Fruit fly (Drosophila melanogaster) whole organism, embryonic: Measurements from ENCODE around the gene cbt.

Experiments used
- Adf1 ChIP-seq: fragments of 200-800 bp; sonication (Bioruptor generic); IDR thresholded peaks from 2 replicates; pipeline ENCODE4 v1.3.6; 2022; ENCODE audit warnings: missing biosample characterization, missing genetic modification characterization
- Bgb ChIP-seq: fragments of 200-800 bp; sonication (Bioruptor generic); IDR thresholded peaks from 2 replicates; pipeline ENCODE4 v1.3.6; 2022; ENCODE audit warnings: missing biosample characterization, missing genetic modification characterization; ENCODE audit not compliant: partially characterized antibody
- CG10366 ChIP-seq: fragments of 200-800 bp; sonication (Bioruptor generic); IDR thresholded peaks from 2 replicates; pipeline ENCODE4 v1.3.6; 2022; ENCODE audit warnings: missing biosample characterization, missing genetic modification characterization
- CG10565 ChIP-seq: fragments of 200-800 bp; sonication (Bioruptor generic); optimal IDR thresholded peaks from 3 replicates; lab custom pipeline; 2016; ENCODE audit warnings: missing biosample characterization, mild to moderate bottlenecking, missing genetic modification characterization
- CG11695 ChIP-seq: fragments of 200-800 bp; sonication (Bioruptor generic); IDR thresholded peaks from 3 replicates; pipeline ENCODE4 v1.3.6; 2022; ENCODE audit warnings: missing biosample characterization, missing genetic modification characterization
- CG12236 ChIP-seq: fragments of 200-800 bp; sonication (Bioruptor generic); optimal IDR thresholded peaks from 2 replicates; lab custom pipeline; 2016; ENCODE audit warnings: missing biosample characterization, missing genetic modification characterization
- CG12391 ChIP-seq: fragments of 200-800 bp; sonication (Bioruptor generic); optimal IDR thresholded peaks from 3 replicates; lab custom pipeline; 2018; ENCODE audit warnings: missing biosample characterization, mild to moderate bottlenecking, missing genetic modification characterization, moderate library complexity
- CG12942 ChIP-seq: fragments of 200-800 bp; sonication (Bioruptor generic); optimal IDR thresholded peaks from 3 replicates; lab custom pipeline; 2016; ENCODE audit warnings: missing biosample characterization, missing genetic modification characterization
- CG16813 ChIP-seq: fragments of 200-800 bp; sonication (Bioruptor generic); IDR thresholded peaks from 3 replicates; pipeline ENCODE4 v1.3.6; 2022; ENCODE audit warnings: missing biosample characterization, missing genetic modification characterization; ENCODE audit not compliant: partially characterized antibody
- CG17385 ChIP-seq: fragments of 200-800 bp; sonication (Bioruptor generic); optimal IDR thresholded peaks from 3 replicates; lab custom pipeline; 2018; ENCODE audit warnings: missing biosample characterization, mild to moderate bottlenecking, missing genetic modification characterization
- CG17568 ChIP-seq: fragments of 200-800 bp; sonication (Bioruptor generic); optimal IDR thresholded peaks from 2 replicates; lab custom pipeline; 2018; ENCODE audit warnings: missing biosample characterization, mild to moderate bottlenecking, missing genetic modification characterization, moderate library complexity
- CG17912 ChIP-seq: fragments of 200-800 bp; sonication (Bioruptor generic); optimal IDR thresholded peaks from 2 replicates; lab custom pipeline; 2018; ENCODE audit warnings: missing biosample characterization, mild to moderate bottlenecking, missing genetic modification characterization
- CG2202 ChIP-seq: fragments of 200-800 bp; sonication (Bioruptor generic); optimal IDR thresholded peaks from 2 replicates; lab custom pipeline; 2018; ENCODE audit warnings: missing biosample characterization, mild to moderate bottlenecking, missing genetic modification characterization
- CG30020 ChIP-seq: fragments of 200-800 bp; optimal IDR thresholded peaks from 2 replicates; lab custom pipeline; 2019; ENCODE audit warnings: missing biosample characterization, mild to moderate bottlenecking, missing genetic modification characterization, moderate library complexity
- CG31388 ChIP-seq: fragments of 200-800 bp; sonication (Bioruptor generic); optimal IDR thresholded peaks from 2 replicates; lab custom pipeline; 2016; ENCODE audit warnings: missing biosample characterization, missing genetic modification characterization
- CG3163 ChIP-seq: fragments of 200-800 bp; sonication (Bioruptor generic); optimal IDR thresholded peaks from 3 replicates; lab custom pipeline; 2016; ENCODE audit warnings: missing biosample characterization, missing genetic modification characterization
- CG3407 ChIP-seq: fragments of 200-800 bp; sonication (Bioruptor generic); optimal IDR thresholded peaks from 2 replicates; lab custom pipeline; 2018; ENCODE audit warnings: missing biosample characterization, mild to moderate bottlenecking, missing genetic modification characterization
- CG34376 ChIP-seq: fragments of 200-800 bp; sonication (Bioruptor generic); optimal IDR thresholded peaks from 2 replicates; lab custom pipeline; 2018; ENCODE audit warnings: missing biosample characterization, mild to moderate bottlenecking, missing genetic modification characterization
- CG4820 ChIP-seq: fragments of 200-800 bp; sonication (Bioruptor generic); optimal IDR thresholded peaks from 3 replicates; lab custom pipeline; 2016; ENCODE audit warnings: missing biosample characterization, missing genetic modification characterization
- CG7271 ChIP-seq: fragments of 200-800 bp; sonication (Bioruptor generic); optimal IDR thresholded peaks from 2 replicates; lab custom pipeline; 2018; ENCODE audit warnings: missing biosample characterization, mild to moderate bottlenecking, missing genetic modification characterization, moderate library complexity
- CG8944 ChIP-seq: fragments of 200-800 bp; sonication (Bioruptor generic); optimal IDR thresholded peaks from 3 replicates; lab custom pipeline; 2016; ENCODE audit warnings: missing biosample characterization, missing genetic modification characterization
- CG9727 ChIP-seq: fragments of 200-800 bp; sonication (Bioruptor generic); optimal IDR thresholded peaks from 3 replicates; lab custom pipeline; 2017; ENCODE audit warnings: missing biosample characterization, mild to moderate bottlenecking, missing genetic modification characterization
- CHES-1-like ChIP-seq: fragments of 200-800 bp; sonication (Bioruptor generic); optimal IDR thresholded peaks from 2 replicates; lab custom pipeline; 2016; ENCODE audit warnings: missing biosample characterization, missing genetic modification characterization
- Hmx ChIP-seq: fragments of 200-800 bp; sonication (Bioruptor generic); optimal IDR thresholded peaks from 2 replicates; lab custom pipeline; 2016; ENCODE audit warnings: missing biosample characterization, missing genetic modification characterization
- MTF-1 ChIP-seq: fragments of 200-800 bp; sonication (Bioruptor generic); optimal IDR thresholded peaks from 2 replicates; lab custom pipeline; 2018; ENCODE audit warnings: missing biosample characterization, mild to moderate bottlenecking, missing genetic modification characterization, borderline replicate concordance
- Mad ChIP-seq: fragments of 200-800 bp; sonication (Bioruptor generic); optimal IDR thresholded peaks from 2 replicates; lab custom pipeline; 2016; ENCODE audit warnings: missing biosample characterization, missing genetic modification characterization
- Nf-YC ChIP-seq: fragments of 200-800 bp; optimal IDR thresholded peaks from 3 replicates; lab custom pipeline; 2019; ENCODE audit warnings: missing biosample characterization, mild to moderate bottlenecking, missing genetic modification characterization, moderate library complexity
- PHDP ChIP-seq: fragments of 200-800 bp; sonication (Bioruptor generic); optimal IDR thresholded peaks from 3 replicates; lab custom pipeline; 2018; ENCODE audit warnings: missing biosample characterization, mild to moderate bottlenecking, missing genetic modification characterization, moderate library complexity
- Scr ChIP-seq: fragments of 200-800 bp; sonication (Bioruptor generic); IDR thresholded peaks from 2 replicates; pipeline ENCODE4 v1.3.6; 2022; ENCODE audit warnings: missing biosample characterization, missing genetic modification characterization; ENCODE audit not compliant: partially characterized antibody
- Tbp ChIP-seq: fragments of >200 bp; optimal IDR thresholded peaks from 2 replicates; lab custom pipeline; 2018; ENCODE audit warnings: missing biosample characterization, missing genetic modification characterization
- aop ChIP-seq: fragments of 200-800 bp; sonication (Bioruptor generic); IDR thresholded peaks from 2 replicates; pipeline ENCODE4 v1.3.6; 2022; ENCODE audit warnings: missing biosample characterization, missing genetic modification characterization
- ap ChIP-seq: fragments of 200-800 bp; sonication (Bioruptor generic); IDR thresholded peaks from 2 replicates; pipeline ENCODE4 v1.3.6; 2022; ENCODE audit warnings: missing biosample characterization, missing genetic modification characterization
- croc ChIP-seq: fragments of 200-800 bp; sonication (Bioruptor generic); conservative IDR thresholded peaks from 3 replicates; pipeline ENCODE4 v1.3.6; 2022; ENCODE audit warnings: missing biosample characterization, missing genetic modification characterization
- dimm ChIP-seq: fragments of 200-800 bp; sonication (Bioruptor generic); IDR thresholded peaks from 2 replicates; pipeline ENCODE4 v1.3.6; 2022; ENCODE audit warnings: missing biosample characterization, missing genetic modification characterization
- dpn ChIP-seq, 2 experiments: fragments of 200-800 bp; sonication (Bioruptor generic); optimal IDR thresholded peaks; 3 replicates each; lab custom pipeline; 2016; ENCODE audit warnings: missing biosample characterization in 2 of 2, missing genetic modification characterization in 2 of 2
- gcm2 ChIP-seq: fragments of 200-800 bp; sonication (Bioruptor generic); optimal IDR thresholded peaks from 2 replicates; lab custom pipeline; 2016; ENCODE audit warnings: missing biosample characterization, missing genetic modification characterization
- gem ChIP-seq: fragments of 200-800 bp; sonication (Bioruptor generic); optimal IDR thresholded peaks from 2 replicates; lab custom pipeline; 2019; ENCODE audit warnings: missing biosample characterization, mild to moderate bottlenecking, missing genetic modification characterization, moderate library complexity
- gt ChIP-seq: fragments of 200-800 bp; sonication (Bioruptor generic); IDR thresholded peaks from 2 replicates; pipeline ENCODE4 v1.3.6; 2022; ENCODE audit warnings: missing biosample characterization, missing genetic modification characterization
- h ChIP-seq: fragments of >200 bp; optimal IDR thresholded peaks from 2 replicates; lab custom pipeline; 2017
- lola ChIP-seq, 3 experiments: fragments of >200 bp in 2 of 3; fragments of 200-800 bp in 1 of 3; sonication (Bioruptor generic) in 1 of 3; optimal IDR thresholded peaks; 2 replicates each; lab custom pipeline; 2017 to 2019; ENCODE audit warnings: missing biosample characterization in 3 of 3, missing genetic modification characterization in 3 of 3, mild to moderate bottlenecking in 1 of 3, moderate library complexity in 1 of 3
- pho ChIP-seq: fragments of 200-800 bp; sonication (Bioruptor generic); optimal IDR thresholded peaks from 2 replicates; lab custom pipeline; 2016; ENCODE audit warnings: missing biosample characterization, missing genetic modification characterization
- psq ChIP-seq: fragments of 200-800 bp; sonication (Bioruptor generic); optimal IDR thresholded peaks from 2 replicates; lab custom pipeline; 2017; ENCODE audit warnings: missing biosample characterization, missing genetic modification characterization
- pum ChIP-seq: fragments of 200-800 bp; sonication (Bioruptor generic); optimal IDR thresholded peaks from 2 replicates; lab custom pipeline; 2016; ENCODE audit warnings: missing biosample characterization, missing genetic modification characterization
- ranshi ChIP-seq: fragments of 200-800 bp; sonication (Bioruptor generic); IDR thresholded peaks from 2 replicates; pipeline ENCODE4 v1.3.6; 2022; ENCODE audit warnings: missing biosample characterization, missing genetic modification characterization
- tll ChIP-seq, 2 experiments: fragments of 200-800 bp in 1 of 2; fragments of >200 bp in 1 of 2; sonication (Bioruptor generic) in 1 of 2; optimal IDR thresholded peaks; 2 replicates each; lab custom pipeline; 2017 to 2019; ENCODE audit warnings: missing biosample characterization in 2 of 2, missing genetic modification characterization in 2 of 2, mild to moderate bottlenecking in 1 of 2, moderate library complexity in 1 of 2
- vfl ChIP-seq: fragments of 200-800 bp; sonication (Bioruptor generic); optimal IDR thresholded peaks from 2 replicates; lab custom pipeline; 2016; ENCODE audit warnings: missing biosample characterization, missing genetic modification characterization
- vnd ChIP-seq: fragments of 200-800 bp; sonication (Bioruptor generic); IDR thresholded peaks from 3 replicates; pipeline ENCODE4 v1.3.6; 2022; ENCODE audit warnings: missing biosample characterization, missing genetic modification characterization; ENCODE audit not compliant: partially characterized antibody
- wek ChIP-seq: fragments of 200-800 bp; sonication (Bioruptor generic); optimal IDR thresholded peaks from 3 replicates; lab custom pipeline; 2018; ENCODE audit warnings: missing biosample characterization, mild to moderate bottlenecking, missing genetic modification characterization, moderate library complexity
- zen2 ChIP-seq: fragments of 200-800 bp; sonication (Bioruptor generic); IDR thresholded peaks from 3 replicates; pipeline ENCODE4 v1.3.6; 2022; ENCODE audit warnings: missing biosample characterization, missing genetic modification characterization; ENCODE audit not compliant: partially characterized antibody

Gene cbt

dm6 chr2L:521940-522632 lies 42.6 kb upstream of the cbt start (continued):
- TF ChIP-seq Mad (GFP tag; lab: Kevin White, UChicago): peak; percentile 18
- TF ChIP-seq ap (GFP tag; lab: Robert Waterston, UW): peak; percentile 77
- no peak for TF ChIP-seq Tbp (GFP tag; lab: Kevin White, UChicago)
- no peak for TF ChIP-seq CG3163 (GFP tag; lab: Kevin White, UChicago)
- peak; percentile 43; the same call in 1 of the 2 replicates for TF ChIP-seq gt (GFP tag; lab: Robert Waterston, UW)
- peak; percentile 84 for TF ChIP-seq CG12391 (tag; lab: Kevin White, UChicago)
- no peak for TF ChIP-seq CG31388 (GFP tag; lab: Kevin White, UChicago)
- peak; percentile 68 for TF ChIP-seq MTF-1 (GFP tag; lab: Kevin White, UChicago)
- TF ChIP-seq zen2 (GFP tag; lab: Robert Waterston, UW): no peak
- TF ChIP-seq Scr (GFP tag; lab: Robert Waterston, UW): no peak
- TF ChIP-seq CG10366 (GFP tag; lab: Robert Waterston, UW): peak; percentile 71
- TF ChIP-seq pum: peak; percentile 46
- TF ChIP-seq PHDP (tag; lab: Kevin White, UChicago): peak; percentile 76
- TF ChIP-seq vfl (GFP tag; lab: Kevin White, UChicago): peak; percentile 20
- peak; percentile 41 for TF ChIP-seq CHES-1-like (GFP tag; lab: Kevin White, UChicago)
- peak; percentile 77 for TF ChIP-seq dimm (GFP tag; lab: Robert Waterston, UW)
- peak in 1 of 3 experiments; percentile 70 for TF ChIP-seq lola (GFP tag; optimal IDR thresholded peaks at IDR 0.05; lab: Kevin White, UChicago)
- TF ChIP-seq wek: peak; percentile 31
- TF ChIP-seq CG17912 (GFP tag; lab: Kevin White, UChicago): no peak
- no peak for TF ChIP-seq CG34376 (GFP tag; lab: Kevin White, UChicago)
- TF ChIP-seq CG12236 (GFP tag; lab: Kevin White, UChicago): no peak
- TF ChIP-seq CG8944: peak; percentile 38
- peak; percentile 81 for TF ChIP-seq croc (GFP tag; lab: Robert Waterston, UW)
- TF ChIP-seq CG4820: peak; percentile 69
- no peak for TF ChIP-seq gcm2 (GFP tag; lab: Kevin White, UChicago)
- no peak for TF ChIP-seq Bgb (GFP tag; lab: Robert Waterston, UW)
- peak in 1 of 2 experiments; percentile 66 for TF ChIP-seq dpn (GFP tag; optimal IDR thresholded peaks at IDR 0.05; lab: Kevin White, UChicago)
- peak; percentile 15 for TF ChIP-seq Hmx
- TF ChIP-seq psq: peak; percentile 57
- TF ChIP-seq aop (GFP tag; lab: Robert Waterston, UW): no peak
- TF ChIP-seq CG16813 (GFP tag; lab: Robert Waterston, UW): no peak
- peak; percentile 72 for TF ChIP-seq CG9727 (GFP tag; lab: Kevin White, UChicago)
- peak in 1 of 2 experiments; percentile 58 for TF ChIP-seq tll (GFP tag; optimal IDR thresholded peaks at IDR 0.05; lab: Kevin White, UChicago)
- no peak for TF ChIP-seq pho (GFP tag; lab: Kevin White, UChicago)
- no peak for TF ChIP-seq CG30020
- TF ChIP-seq CG10565 (GFP tag; lab: Kevin White, UChicago): no peak
- TF ChIP-seq CG11695 (GFP tag; lab: Robert Waterston, UW): peak; percentile 83
- no peak for TF ChIP-seq Adf1
- peak; percentile 60 for TF ChIP-seq CG12942
- peak; percentile 76 for TF ChIP-seq ranshi (GFP tag; lab: Robert Waterston, UW)
- no peak for TF ChIP-seq vnd (GFP tag; lab: Robert Waterston, UW)
- peak; percentile 70 for TF ChIP-seq CG17385 (GFP tag; lab: Kevin White, UChicago)
- TF ChIP-seq Nf-YC (tag; lab: Kevin White, UChicago): no peak
- TF ChIP-seq CG7271 (tag; lab: Kevin White, UChicago): no peak
- TF ChIP-seq CG3407 (GFP tag; lab: Kevin White, UChicago): peak; percentile 66
- peak; percentile 63 for TF ChIP-seq CG2202 (tag; lab: Kevin White, UChicago)
- TF ChIP-seq h: no peak
- TF ChIP-seq gem (tag; lab: Kevin White, UChicago): peak; percentile 89
- TF ChIP-seq CG17568 (GFP tag; lab: Kevin White, UChicago): peak; percentile 54
